Fruit fly (Drosophila melanogaster) whole organism, embryonic: ENCODE results near the gene h-cup.

Experiments used
- Blimp-1 ChIP-seq: fragments of 200-800 bp; sonication (Bioruptor generic); optimal IDR thresholded peaks from 3 replicates; lab custom pipeline; 2018; ENCODE audit warnings: missing biosample characterization, missing genetic modification characterization, mild to moderate bottlenecking, moderate library complexity, missing genetic modification reagents
- C15 ChIP-seq: fragments of 200-800 bp; sonication (Bioruptor generic); IDR thresholded peaks from 3 replicates; pipeline ENCODE4 v1.3.6; 2022; ENCODE audit warnings: missing biosample characterization, missing genetic modification characterization
- CG1024 ChIP-seq: fragments of 200-800 bp; sonication (Bioruptor generic); IDR thresholded peaks from 2 replicates; pipeline ENCODE4 v1.3.6; 2022; ENCODE audit warnings: missing biosample characterization, missing genetic modification characterization
- CG10274 ChIP-seq: fragments of 200-800 bp; sonication (Bioruptor generic); optimal IDR thresholded peaks from 3 replicates; lab custom pipeline; 2017; ENCODE audit warnings: missing biosample characterization, mild to moderate bottlenecking, missing genetic modification characterization
- CG11247 ChIP-seq: fragments of 200-800 bp; sonication (Bioruptor generic); IDR thresholded peaks from 2 replicates; pipeline ENCODE4 v1.3.6; 2022; ENCODE audit warnings: missing biosample characterization, missing genetic modification characterization
- CG11398 ChIP-seq: fragments of 200-800 bp; sonication (Bioruptor generic); optimal IDR thresholded peaks from 2 replicates; lab custom pipeline; 2016; ENCODE audit warnings: missing biosample characterization, missing genetic modification characterization
- CG12659 ChIP-seq: fragments of 200-800 bp; sonication (Bioruptor generic); optimal IDR thresholded peaks from 3 replicates; lab custom pipeline; 2017; ENCODE audit warnings: mild to moderate bottlenecking, missing biosample characterization, missing genetic modification reagents, missing genetic modification characterization
- CG13123 ChIP-seq: fragments of 200-800 bp; sonication (Bioruptor generic); optimal IDR thresholded peaks from 2 replicates; lab custom pipeline; 2016; ENCODE audit warnings: missing biosample characterization, missing genetic modification characterization
- CG14014 ChIP-seq: fragments of 200-800 bp; sonication (Bioruptor generic); IDR thresholded peaks from 2 replicates; pipeline ENCODE4 v1.3.6; 2022; ENCODE audit warnings: missing biosample characterization, missing genetic modification characterization
- CG15011 ChIP-seq: fragments of 200-800 bp; sonication (Bioruptor generic); optimal IDR thresholded peaks from 3 replicates; lab custom pipeline; 2018; ENCODE audit warnings: missing biosample characterization, mild to moderate bottlenecking, missing genetic modification characterization
- CG18599 ChIP-seq: fragments of 200-800 bp; sonication (Bioruptor generic); optimal IDR thresholded peaks from 3 replicates; lab custom pipeline; 2017; ENCODE audit warnings: missing biosample characterization, missing genetic modification characterization, mild to moderate bottlenecking, moderate library complexity, missing genetic modification reagents
- CG31441 ChIP-seq: fragments of 200-800 bp; sonication (Bioruptor generic); IDR thresholded peaks from 2 replicates; pipeline ENCODE4 v1.3.6; 2022; ENCODE audit warnings: missing biosample characterization, missing genetic modification characterization
- CG3163 ChIP-seq: fragments of 200-800 bp; sonication (Bioruptor generic); optimal IDR thresholded peaks from 3 replicates; lab custom pipeline; 2016; ENCODE audit warnings: missing biosample characterization, missing genetic modification characterization
- CG3281 ChIP-seq: fragments of 200-800 bp; sonication (Bioruptor generic); optimal IDR thresholded peaks from 3 replicates; lab custom pipeline; 2017; ENCODE audit warnings: missing biosample characterization, mild to moderate bottlenecking, missing genetic modification characterization
- CG34422 ChIP-seq: fragments of 200-800 bp; sonication (Bioruptor generic); IDR thresholded peaks from 3 replicates; pipeline ENCODE4 v1.3.6; 2022; ENCODE audit warnings: missing biosample characterization, missing genetic modification characterization
- CG42726 ChIP-seq: fragments of 200-800 bp; sonication (Bioruptor generic); IDR thresholded peaks from 2 replicates; pipeline ENCODE4 v1.3.6; 2022; ENCODE audit warnings: missing biosample characterization, missing genetic modification characterization; ENCODE audit not compliant: partially characterized antibody
- CG4328 ChIP-seq: fragments of 200-800 bp; sonication (Bioruptor generic); optimal IDR thresholded peaks from 3 replicates; lab custom pipeline; 2017; ENCODE audit warnings: missing biosample characterization, missing genetic modification reagents, missing genetic modification characterization
- CG4404 ChIP-seq: fragments of 200-800 bp; sonication (Bioruptor generic); IDR thresholded peaks from 2 replicates; pipeline ENCODE4 v1.3.6; 2022; ENCODE audit warnings: missing biosample characterization, missing genetic modification characterization
- CG7928 ChIP-seq: fragments of 200-800 bp; sonication (Bioruptor generic); optimal IDR thresholded peaks from 2 replicates; lab custom pipeline; 2017; ENCODE audit warnings: missing biosample characterization, mild to moderate bottlenecking, missing genetic modification characterization
- Chrac-16 ChIP-seq: fragments of 200-800 bp; sonication (Bioruptor generic); optimal IDR thresholded peaks from 3 replicates; lab custom pipeline; 2016; ENCODE audit warnings: missing biosample characterization, missing genetic modification characterization
- Dll ChIP-seq: fragments of 200-800 bp; sonication (Bioruptor generic); IDR thresholded peaks from 4 replicates; pipeline ENCODE4 v1.3.6; 2022; ENCODE audit warnings: missing biosample characterization, missing genetic modification characterization; ENCODE audit not compliant: partially characterized antibody
- Dref ChIP-seq: fragments of 200-800 bp; sonication (Bioruptor generic); IDR thresholded peaks from 2 replicates; pipeline ENCODE4 v1.3.6; 2022; ENCODE audit warnings: missing biosample characterization, missing genetic modification characterization
- Fer1 ChIP-seq: fragments of 200-800 bp; sonication (Bioruptor generic); optimal IDR thresholded peaks from 2 replicates; lab custom pipeline; 2017; ENCODE audit warnings: missing biosample characterization, mild to moderate bottlenecking, missing genetic modification characterization
- HLHmδ ChIP-seq: fragments of 200-800 bp; sonication (Bioruptor generic); optimal IDR thresholded peaks from 2 replicates; lab custom pipeline; 2018; ENCODE audit warnings: missing biosample characterization, mild to moderate bottlenecking, missing genetic modification characterization, moderate library complexity
- Hmr ChIP-seq: fragments of 200-800 bp; sonication (Bioruptor generic); optimal IDR thresholded peaks from 3 replicates; lab custom pipeline; 2017; ENCODE audit warnings: mild to moderate bottlenecking, missing biosample characterization, missing genetic modification reagents, missing genetic modification characterization
- Hr3 ChIP-seq: fragments of 200-800 bp; sonication (Bioruptor generic); optimal IDR thresholded peaks from 3 replicates; lab custom pipeline; 2016; ENCODE audit warnings: missing biosample characterization, missing genetic modification characterization
- Meics ChIP-seq: fragments of 200-800 bp; sonication (Bioruptor generic); optimal IDR thresholded peaks from 2 replicates; lab custom pipeline; 2017; ENCODE audit warnings: missing biosample characterization, mild to moderate bottlenecking, missing genetic modification characterization
- Mes4 ChIP-seq: fragments of 200-800 bp; sonication (Bioruptor generic); optimal IDR thresholded peaks from 2 replicates; lab custom pipeline; 2016; ENCODE audit warnings: missing biosample characterization, missing genetic modification characterization
- Nf-YC ChIP-seq: fragments of 200-800 bp; optimal IDR thresholded peaks from 3 replicates; lab custom pipeline; 2019; ENCODE audit warnings: missing biosample characterization, mild to moderate bottlenecking, missing genetic modification characterization, moderate library complexity
- Sin3A ChIP-seq: fragments of >200 bp; optimal IDR thresholded peaks from 2 replicates; lab custom pipeline; 2018
- Sox102F ChIP-seq: fragments of 200-800 bp; sonication (Bioruptor generic); optimal IDR thresholded peaks from 2 replicates; lab custom pipeline; 2018; ENCODE audit warnings: missing biosample characterization, mild to moderate bottlenecking, missing genetic modification characterization, moderate library complexity
- Taf1 ChIP-seq: fragments of 200-800 bp; sonication (Bioruptor generic); IDR thresholded peaks from 2 replicates; pipeline ENCODE4 v1.3.6; 2022; ENCODE audit warnings: missing biosample characterization, missing genetic modification characterization
- cg ChIP-seq: fragments of 200-800 bp; sonication (Bioruptor generic); optimal IDR thresholded peaks from 3 replicates; lab custom pipeline; 2019; ENCODE audit warnings: missing biosample characterization, mild to moderate bottlenecking, missing genetic modification characterization, moderate library complexity
- danr ChIP-seq: fragments of 200-800 bp; sonication (Bioruptor generic); IDR thresholded peaks from 2 replicates; pipeline ENCODE4 v1.3.6; 2022; ENCODE audit warnings: missing biosample characterization, missing genetic modification characterization
- dmrt11E ChIP-seq: fragments of 200-800 bp; sonication (Bioruptor generic); optimal IDR thresholded peaks from 3 replicates; lab custom pipeline; 2018; ENCODE audit warnings: missing biosample characterization, mild to moderate bottlenecking, missing genetic modification characterization, moderate library complexity
- ftz-f1 ChIP-seq: fragments of 200-800 bp; sonication (Bioruptor generic); optimal IDR thresholded peaks from 2 replicates; lab custom pipeline; 2016; ENCODE audit warnings: missing biosample characterization, missing genetic modification characterization
- fu2 ChIP-seq: fragments of 200-800 bp; sonication (Bioruptor generic); optimal IDR thresholded peaks from 2 replicates; lab custom pipeline; 2016; ENCODE audit warnings: missing biosample characterization, missing genetic modification characterization
- inv ChIP-seq: fragments of 200-800 bp; sonication (Bioruptor generic); IDR thresholded peaks from 2 replicates; pipeline ENCODE4 v1.3.6; 2022; ENCODE audit warnings: missing biosample characterization, missing genetic modification characterization; ENCODE audit not compliant: partially characterized antibody
- pb ChIP-seq: fragments of 200-800 bp; sonication (Bioruptor generic); optimal IDR thresholded peaks from 3 replicates; lab custom pipeline; 2016; ENCODE audit warnings: missing biosample characterization, missing genetic modification characterization
- pnt ChIP-seq: fragments of 200-800 bp; sonication (Bioruptor generic); optimal IDR thresholded peaks from 3 replicates; lab custom pipeline; 2016; ENCODE audit warnings: missing biosample characterization, missing genetic modification characterization
- pros ChIP-seq: fragments of 200-800 bp; sonication (Bioruptor generic); optimal IDR thresholded peaks from 3 replicates; lab custom pipeline; 2019; ENCODE audit warnings: missing biosample characterization, mild to moderate bottlenecking, missing genetic modification characterization, moderate library complexity
- ranshi ChIP-seq: fragments of 200-800 bp; sonication (Bioruptor generic); IDR thresholded peaks from 2 replicates; pipeline ENCODE4 v1.3.6; 2022; ENCODE audit warnings: missing biosample characterization, missing genetic modification characterization
- rib ChIP-seq: fragments of 200-800 bp; sonication (Bioruptor generic); IDR thresholded peaks from 2 replicates; pipeline ENCODE4 v1.3.6; 2022; ENCODE audit warnings: missing biosample characterization, missing genetic modification characterization
- ro ChIP-seq: fragments of 200-800 bp; sonication (Bioruptor generic); IDR thresholded peaks from 2 replicates; pipeline ENCODE4 v1.3.6; 2022; ENCODE audit warnings: missing biosample characterization, missing genetic modification characterization
- scrt ChIP-seq: fragments of 200-800 bp; sonication (Bioruptor generic); optimal IDR thresholded peaks from 2 replicates; lab custom pipeline; 2018; ENCODE audit warnings: missing biosample characterization, mild to moderate bottlenecking, missing genetic modification characterization, moderate library complexity
- sens ChIP-seq: fragments of 200-800 bp; sonication (Bioruptor generic); peaks from one replicate; lab custom pipeline; 2016; ENCODE audit warnings: missing biosample characterization, missing genetic modification characterization
- sna ChIP-seq: fragments of 200-800 bp; sonication (Bioruptor generic); IDR thresholded peaks from 2 replicates; pipeline ENCODE4 v1.3.6; 2022; ENCODE audit warnings: missing biosample characterization, missing genetic modification characterization; ENCODE audit not compliant: partially characterized antibody
- sob ChIP-seq: fragments of 200-800 bp; sonication (Bioruptor generic); IDR thresholded peaks from 2 replicates; pipeline ENCODE4 v1.3.6; 2022; ENCODE audit warnings: missing biosample characterization, missing genetic modification characterization
- stc ChIP-seq: fragments of 200-800 bp; sonication (Bioruptor generic); IDR thresholded peaks from 2 replicates; pipeline ENCODE4 v1.3.6; 2022; ENCODE audit warnings: missing biosample characterization, missing genetic modification characterization
- unpg ChIP-seq: fragments of 200-800 bp; sonication (Bioruptor generic); optimal IDR thresholded peaks from 3 replicates; lab custom pipeline; 2018; ENCODE audit warnings: missing biosample characterization, mild to moderate bottlenecking, missing genetic modification characterization, moderate library complexity

h-cup gene

dm6 chr3R:15354019-15354418 lies 28.7 kb downstream of the h-cup start (continued):
- TF ChIP-seq Hmr (GFP tag; lab: Kevin White, UChicago) (peak; percentile 25), CG3281 (GFP tag; lab: Kevin White, UChicago) (peak; percentile 24), Fer1 (peak; percentile 34), Taf1 (GFP tag; lab: Robert Waterston, UW) (no peak), Blimp-1 (GFP tag; lab: Kevin White, UChicago) (peak; percentile 14), sob (GFP tag; lab: Robert Waterston, UW) (no peak), CG4328 (GFP tag; lab: Kevin White, UChicago) (no peak), sens (GFP tag; lab: Kevin White, UChicago) (peak; percentile 61), CG18599 (GFP tag; lab: Kevin White, UChicago) (peak; percentile 20), stc (GFP tag; lab: Robert Waterston, UW) (no peak), cg (GFP tag; lab: Kevin White, UChicago) (no peak), Meics (peak; percentile 5), CG15011 (GFP tag; lab: Kevin White, UChicago) (peak; percentile 0)
- TF ChIP-seq, all 482 proteins: peak for 19

DNA sequence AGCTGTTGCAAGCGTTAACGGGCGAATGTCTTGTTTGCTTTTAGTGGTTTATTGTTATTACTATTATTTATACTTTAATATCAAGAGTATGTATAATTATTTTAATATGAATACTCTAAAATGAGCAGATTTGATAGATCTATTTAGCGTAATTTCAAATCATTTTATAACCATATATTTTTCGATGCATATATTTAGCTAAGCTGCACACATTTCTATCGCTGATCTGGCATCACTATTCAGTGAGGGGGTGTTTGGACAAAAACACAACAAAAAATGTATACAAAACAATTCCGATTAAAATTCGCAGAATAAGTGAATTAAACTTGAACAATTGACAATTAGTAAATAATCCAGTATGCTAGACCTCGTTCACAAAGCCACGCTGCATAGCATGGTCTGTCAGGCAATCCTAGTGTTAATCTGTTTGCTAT lies 31.7 kb downstream of the h-cup start, which contains the start of the genes Trs33 and Tmtc4:
Gene Trs33, minus strand, starts transcription at position 3 of the 434 bp plus-strand sequence.
Gene Tmtc4, plus strand, starts transcription at position 233 of the 434 bp plus-strand sequence.
- TF ChIP-seq CG31441 (GFP tag; lab: Robert Waterston, UW) (peak; percentile 49; the same call in 1 of the 2 replicates), unpg (GFP tag; lab: Kevin White, UChicago) (peak; percentile 50), HLHmδ (GFP tag; lab: Kevin White, UChicago) (no peak), sna (GFP tag; lab: Robert Waterston, UW) (no peak), CG11398 (GFP tag; lab: Kevin White, UChicago) (no peak), C15 (GFP tag; lab: Robert Waterston, UW) (no peak), pnt (GFP tag; lab: Kevin White, UChicago) (no peak), Sox102F (GFP tag; lab: Kevin White, UChicago) (no peak), CG1024 (GFP tag; lab: Robert Waterston, UW) (no peak), CG14014 (GFP tag; lab: Robert Waterston, UW) (no peak), danr (GFP tag; lab: Robert Waterston, UW) (no peak), scrt (GFP tag; lab: Kevin White, UChicago) (peak; percentile 3), CG12659 (GFP tag; lab: Kevin White, UChicago) (peak; percentile 61), Chrac-16 (peak; percentile 1), dmrt11E (tag; lab: Kevin White, UChicago) (peak; percentile 28), Hmr (GFP tag; lab: Kevin White, UChicago) (peak; percentile 30), Dll (GFP tag; lab: Robert Waterston, UW) (0 out of 4 replicates have a peak, but pooled peaks have one; percentile 10), sob (GFP tag; lab: Robert Waterston, UW) (no peak), pb (GFP tag; lab: Kevin White, UChicago) (no peak), Dref (GFP tag; lab: Robert Waterston, UW) (no peak), CG3163 (GFP tag; lab: Kevin White, UChicago) (no peak), CG42726 (no peak), Nf-YC (tag; lab: Kevin White, UChicago) (peak; percentile 52), fu2 (GFP tag; lab: Kevin White, UChicago) (no peak), CG4404 (GFP tag; lab: Robert Waterston, UW) (no peak), Sin3A (no peak), Mes4 (GFP tag; lab: Kevin White, UChicago) (no peak), CG11247 (GFP tag; lab: Robert Waterston, UW) (peak; percentile 31; the same call in 1 of the 2 replicates), ftz-f1 (no peak), CG13123 (peak; percentile 15), ranshi (no peak), CG34422 (GFP tag; lab: Robert Waterston, UW) (peak; percentile 29; the same call in 1 of the 3 replicates), ro (no peak), pros (GFP tag; lab: Kevin White, UChicago) (no peak), CG10274 (GFP tag; lab: Kevin White, UChicago) (no peak), CG7928 (GFP tag; lab: Kevin White, UChicago) (no peak), inv (no peak), rib (GFP tag; lab: Robert Waterston, UW) (no peak), Hr3 (GFP tag; lab: Kevin White, UChicago) (peak; percentile 44)
